Fruit fly (Drosophila melanogaster) whole organism, embryonic: ENCODE results near the gene Snx6.

Source experiments
- ATbp ChIP-seq: fragments of 200-800 bp; sonication (Bioruptor generic); optimal IDR thresholded peaks from 2 replicates; lab custom pipeline; 2017; ENCODE audit warnings: missing biosample characterization, mild to moderate bottlenecking, missing genetic modification characterization, missing genetic modification reagents
- CG10321 ChIP-seq: fragments of 200-800 bp; sonication (Bioruptor generic); IDR thresholded peaks from 2 replicates; pipeline ENCODE4 v1.3.6; 2022; ENCODE audit warnings: missing biosample characterization, missing genetic modification characterization
- CG10654 ChIP-seq: fragments of 200-800 bp; sonication (Bioruptor generic); optimal IDR thresholded peaks from 2 replicates; lab custom pipeline; 2016; ENCODE audit warnings: missing biosample characterization, missing genetic modification characterization
- CG11398 ChIP-seq: fragments of 200-800 bp; sonication (Bioruptor generic); optimal IDR thresholded peaks from 2 replicates; lab custom pipeline; 2016; ENCODE audit warnings: missing biosample characterization, missing genetic modification characterization
- CG11560 ChIP-seq: fragments of 200-800 bp; sonication (Bioruptor generic); IDR thresholded peaks from 3 replicates; pipeline ENCODE4 v1.3.6; 2022; ENCODE audit warnings: missing biosample characterization, missing genetic modification characterization
- CG12155 ChIP-seq: fragments of 200-800 bp; sonication (Bioruptor generic); optimal IDR thresholded peaks from 3 replicates; lab custom pipeline; 2016; ENCODE audit warnings: missing biosample characterization, missing genetic modification characterization
- CG12299 ChIP-seq: fragments of 200-800 bp; sonication (Bioruptor generic); optimal IDR thresholded peaks from 2 replicates; lab custom pipeline; 2018; ENCODE audit warnings: missing biosample characterization, mild to moderate bottlenecking, missing genetic modification characterization
- CG12942 ChIP-seq: fragments of 200-800 bp; sonication (Bioruptor generic); optimal IDR thresholded peaks from 3 replicates; lab custom pipeline; 2016; ENCODE audit warnings: missing biosample characterization, missing genetic modification characterization
- CG13123 ChIP-seq: fragments of 200-800 bp; sonication (Bioruptor generic); optimal IDR thresholded peaks from 2 replicates; lab custom pipeline; 2016; ENCODE audit warnings: missing biosample characterization, missing genetic modification characterization
- CG13287 ChIP-seq: fragments of 200-800 bp; sonication (Bioruptor generic); IDR thresholded peaks from 2 replicates; pipeline ENCODE4 v1.3.6; 2022; ENCODE audit warnings: missing biosample characterization, missing genetic modification characterization; ENCODE audit not compliant: partially characterized antibody
- CG13894 ChIP-seq: fragments of 200-800 bp; sonication (Bioruptor generic); optimal IDR thresholded peaks from 3 replicates; lab custom pipeline; 2018; ENCODE audit warnings: missing biosample characterization, mild to moderate bottlenecking, missing genetic modification characterization, moderate library complexity
- CG16779 ChIP-seq: fragments of 200-800 bp; sonication (Bioruptor generic); IDR thresholded peaks from 2 replicates; pipeline ENCODE4 v1.3.6; 2022; ENCODE audit warnings: missing biosample characterization, missing genetic modification characterization
- CG17612 ChIP-seq: fragments of 200-800 bp; sonication (Bioruptor generic); IDR thresholded peaks from 2 replicates; pipeline ENCODE4 v1.3.6; 2022; ENCODE audit warnings: missing biosample characterization, missing genetic modification characterization
- CG17802 ChIP-seq: fragments of 200-800 bp; sonication (Bioruptor generic); optimal IDR thresholded peaks from 2 replicates; lab custom pipeline; 2018; ENCODE audit warnings: missing biosample characterization, mild to moderate bottlenecking, missing genetic modification characterization, moderate library complexity
- CG18764 ChIP-seq: fragments of 200-800 bp; sonication (Bioruptor generic); optimal IDR thresholded peaks from 3 replicates; lab custom pipeline; 2016; ENCODE audit warnings: missing biosample characterization, missing genetic modification characterization
- CG2202 ChIP-seq: fragments of 200-800 bp; sonication (Bioruptor generic); optimal IDR thresholded peaks from 2 replicates; lab custom pipeline; 2018; ENCODE audit warnings: missing biosample characterization, mild to moderate bottlenecking, missing genetic modification characterization
- CG32772 ChIP-seq: fragments of 200-800 bp; sonication (Bioruptor generic); IDR thresholded peaks from 2 replicates; pipeline ENCODE4 v1.3.6; 2022; ENCODE audit warnings: missing biosample characterization, missing genetic modification characterization
- CG3281 ChIP-seq: fragments of 200-800 bp; sonication (Bioruptor generic); optimal IDR thresholded peaks from 3 replicates; lab custom pipeline; 2017; ENCODE audit warnings: missing biosample characterization, mild to moderate bottlenecking, missing genetic modification characterization
- CG3407 ChIP-seq: fragments of 200-800 bp; sonication (Bioruptor generic); optimal IDR thresholded peaks from 2 replicates; lab custom pipeline; 2018; ENCODE audit warnings: missing biosample characterization, mild to moderate bottlenecking, missing genetic modification characterization
- CG4360 ChIP-seq: fragments of 200-800 bp; sonication (Bioruptor generic); IDR thresholded peaks from 2 replicates; pipeline ENCODE4 v1.3.6; 2022; ENCODE audit warnings: missing biosample characterization, missing genetic modification characterization
- CG4404 ChIP-seq: fragments of 200-800 bp; sonication (Bioruptor generic); IDR thresholded peaks from 2 replicates; pipeline ENCODE4 v1.3.6; 2022; ENCODE audit warnings: missing biosample characterization, missing genetic modification characterization
- CG4707 ChIP-seq: fragments of 200-800 bp; sonication (Bioruptor generic); optimal IDR thresholded peaks from 2 replicates; lab custom pipeline; 2018; ENCODE audit warnings: missing biosample characterization, mild to moderate bottlenecking, missing genetic modification characterization, moderate library complexity
- CG5180 ChIP-seq: fragments of 200-800 bp; sonication (Bioruptor generic); optimal IDR thresholded peaks from 3 replicates; lab custom pipeline; 2017; ENCODE audit warnings: missing biosample characterization, missing genetic modification characterization, mild to moderate bottlenecking, moderate library complexity, missing genetic modification reagents
- CG6254 ChIP-seq: fragments of 200-800 bp; sonication (Bioruptor generic); optimal IDR thresholded peaks from 3 replicates; lab custom pipeline; 2017; ENCODE audit warnings: mild to moderate bottlenecking, missing biosample characterization, missing genetic modification reagents, missing genetic modification characterization
- CG6272 ChIP-seq: fragments of 200-800 bp; sonication (Bioruptor generic); IDR thresholded peaks from 2 replicates; pipeline ENCODE4 v1.3.6; 2022; ENCODE audit warnings: missing biosample characterization, missing genetic modification characterization
- CG7987 ChIP-seq: fragments of 200-800 bp; sonication (Bioruptor generic); optimal IDR thresholded peaks from 2 replicates; lab custom pipeline; 2018; ENCODE audit warnings: missing biosample characterization, mild to moderate bottlenecking, missing genetic modification characterization, moderate library complexity
- CG8944 ChIP-seq: fragments of 200-800 bp; sonication (Bioruptor generic); optimal IDR thresholded peaks from 3 replicates; lab custom pipeline; 2016; ENCODE audit warnings: missing biosample characterization, missing genetic modification characterization
- CkIIα-i1 ChIP-seq: fragments of 200-800 bp; sonication (Bioruptor generic); IDR thresholded peaks from 2 replicates; pipeline ENCODE4 v1.3.6; 2022; ENCODE audit warnings: missing biosample characterization, missing genetic modification characterization
- Dref ChIP-seq: fragments of 200-800 bp; sonication (Bioruptor generic); IDR thresholded peaks from 2 replicates; pipeline ENCODE4 v1.3.6; 2022; ENCODE audit warnings: missing biosample characterization, missing genetic modification characterization
- HLHmδ ChIP-seq: fragments of 200-800 bp; sonication (Bioruptor generic); optimal IDR thresholded peaks from 2 replicates; lab custom pipeline; 2018; ENCODE audit warnings: missing biosample characterization, mild to moderate bottlenecking, missing genetic modification characterization, moderate library complexity
- Hmx ChIP-seq: fragments of 200-800 bp; sonication (Bioruptor generic); optimal IDR thresholded peaks from 2 replicates; lab custom pipeline; 2016; ENCODE audit warnings: missing biosample characterization, missing genetic modification characterization
- MBD-R2 ChIP-seq: fragments of 200-800 bp; sonication (Bioruptor generic); IDR thresholded peaks from 2 replicates; pipeline ENCODE4 v1.3.6; 2022; ENCODE audit warnings: missing biosample characterization, missing genetic modification characterization
- MESR4 ChIP-seq: fragments of 200-800 bp; sonication (Bioruptor generic); optimal IDR thresholded peaks from 2 replicates; lab custom pipeline; 2018; ENCODE audit warnings: missing biosample characterization, mild to moderate bottlenecking, missing genetic modification characterization, moderate library complexity
- MTF-1 ChIP-seq: fragments of 200-800 bp; sonication (Bioruptor generic); optimal IDR thresholded peaks from 2 replicates; lab custom pipeline; 2018; ENCODE audit warnings: missing biosample characterization, mild to moderate bottlenecking, missing genetic modification characterization, borderline replicate concordance
- Oli ChIP-seq: fragments of 200-800 bp; sonication (Bioruptor generic); optimal IDR thresholded peaks from 2 replicates; lab custom pipeline; 2018; ENCODE audit warnings: missing biosample characterization, mild to moderate bottlenecking, missing genetic modification characterization, moderate library complexity
- Ravus ChIP-seq: fragments of 200-800 bp; sonication (Bioruptor generic); IDR thresholded peaks from 2 replicates; pipeline ENCODE4 v1.3.6; 2022; ENCODE audit warnings: missing biosample characterization, missing genetic modification characterization
- Ssrp ChIP-seq: fragments of 200-800 bp; sonication (Bioruptor generic); optimal IDR thresholded peaks from 2 replicates; lab custom pipeline; 2018; ENCODE audit warnings: missing biosample characterization, mild to moderate bottlenecking, missing genetic modification characterization, moderate library complexity
- bsh ChIP-seq, 2 experiments: fragments of 200-800 bp; sonication (Bioruptor generic); optimal IDR thresholded peaks; 2 replicates each; lab custom pipeline; 2017 to 2018; ENCODE audit warnings: mild to moderate bottlenecking in 2 of 2, missing biosample characterization in 2 of 2, missing genetic modification characterization in 2 of 2, moderate library complexity in 1 of 2
- btn ChIP-seq: fragments of 200-800 bp; sonication (Bioruptor generic); optimal IDR thresholded peaks from 2 replicates; lab custom pipeline; 2016; ENCODE audit warnings: missing biosample characterization, missing genetic modification characterization
- chif ChIP-seq, 2 experiments: fragments of 200-800 bp; sonication (Bioruptor generic); optimal IDR thresholded peaks; 3 replicates each; lab custom pipeline; 2016; ENCODE audit warnings: missing biosample characterization in 2 of 2, missing genetic modification characterization in 2 of 2
- chn ChIP-seq: fragments of 200-800 bp; sonication (Bioruptor generic); optimal IDR thresholded peaks from 2 replicates; lab custom pipeline; 2016; ENCODE audit warnings: missing biosample characterization, missing genetic modification characterization
- da ChIP-seq: fragments of 200-800 bp; sonication (Bioruptor generic); optimal IDR thresholded peaks from 2 replicates; lab custom pipeline; 2016; ENCODE audit warnings: missing biosample characterization, missing genetic modification characterization
- dan ChIP-seq: fragments of 200-800 bp; sonication (Bioruptor generic); IDR thresholded peaks from 2 replicates; pipeline ENCODE4 v1.3.6; 2022; ENCODE audit warnings: missing biosample characterization, missing genetic modification characterization
- fd3F ChIP-seq: fragments of 200-800 bp; sonication (Bioruptor generic); optimal IDR thresholded peaks from 2 replicates; lab custom pipeline; 2018; ENCODE audit warnings: missing biosample characterization, mild to moderate bottlenecking, missing genetic modification characterization, moderate library complexity
- fd64A ChIP-seq: fragments of 200-800 bp; sonication (Bioruptor generic); optimal IDR thresholded peaks from 3 replicates; lab custom pipeline; 2018; ENCODE audit warnings: missing biosample characterization, mild to moderate bottlenecking, missing genetic modification characterization
- gcm ChIP-seq: fragments of 200-800 bp; sonication (Bioruptor generic); optimal IDR thresholded peaks from 2 replicates; lab custom pipeline; 2019; ENCODE audit warnings: missing biosample characterization, mild to moderate bottlenecking, missing genetic modification characterization, moderate library complexity
- gem ChIP-seq: fragments of 200-800 bp; sonication (Bioruptor generic); optimal IDR thresholded peaks from 2 replicates; lab custom pipeline; 2019; ENCODE audit warnings: missing biosample characterization, mild to moderate bottlenecking, missing genetic modification characterization, moderate library complexity
- ken ChIP-seq: fragments of 200-800 bp; sonication (Bioruptor generic); IDR thresholded peaks from 3 replicates; pipeline ENCODE4 v1.3.6; 2022; ENCODE audit warnings: missing biosample characterization, missing genetic modification characterization
- sim ChIP-seq: fragments of 200-800 bp; sonication (Bioruptor generic); IDR thresholded peaks from 2 replicates; pipeline ENCODE4 v1.3.6; 2022; ENCODE audit warnings: missing biosample characterization, missing genetic modification characterization
- tll ChIP-seq, 2 experiments: fragments of 200-800 bp in 1 of 2; fragments of >200 bp in 1 of 2; sonication (Bioruptor generic) in 1 of 2; optimal IDR thresholded peaks; 2 replicates each; lab custom pipeline; 2017 to 2019; ENCODE audit warnings: missing biosample characterization in 2 of 2, missing genetic modification characterization in 2 of 2, mild to moderate bottlenecking in 1 of 2, moderate library complexity in 1 of 2
- trh ChIP-seq: fragments of 200-800 bp; sonication (Bioruptor generic); optimal IDR thresholded peaks from 2 replicates; lab custom pipeline; 2016; ENCODE audit warnings: missing biosample characterization, missing genetic modification characterization

Gene Snx6

dm6 chr2L:8239712-8240245, 19.2 kb upstream of the Snx6 start, which contains the start of gene Pvr (continued):
- no peak for TF ChIP-seq MESR4 (GFP tag; lab: Kevin White, UChicago)
- TF ChIP-seq CG11398: no peak
- peak; percentile 34; the same call in 1 of the 2 replicates for TF ChIP-seq MBD-R2 (GFP tag; lab: Robert Waterston, UW)
- no peak for TF ChIP-seq CG17612 (GFP tag; lab: Robert Waterston, UW)
- TF ChIP-seq CG5180 (GFP tag; lab: Kevin White, UChicago): no peak
- no peak for TF ChIP-seq sim (GFP tag; lab: Robert Waterston, UW)
- no peak for TF ChIP-seq CG12155 (GFP tag; lab: Kevin White, UChicago)
- no peak for TF ChIP-seq CG18764 (GFP tag; lab: Kevin White, UChicago)
- TF ChIP-seq Hmx (GFP tag; lab: Kevin White, UChicago): no peak
- TF ChIP-seq CG8944 (GFP tag; lab: Kevin White, UChicago): no peak
- peak; percentile 83 for TF ChIP-seq Dref
- no peak for TF ChIP-seq trh (GFP tag; lab: Kevin White, UChicago)
- TF ChIP-seq CG16779: no peak
- no peak; the same call in 2 of the 3 replicates for TF ChIP-seq CG11560 (tag; lab: Robert Waterston, UW)
- no peak for TF ChIP-seq CG13123 (GFP tag; lab: Kevin White, UChicago)
- no peak for TF ChIP-seq da
- no peak for TF ChIP-seq CG4360 (GFP tag; lab: Robert Waterston, UW)
- TF ChIP-seq MTF-1 (GFP tag; lab: Kevin White, UChicago): peak; percentile 28
- TF ChIP-seq CG13287 (GFP tag; lab: Robert Waterston, UW): peak; percentile 96
- TF ChIP-seq CG17802 (tag; lab: Kevin White, UChicago): no peak
- no peak for TF ChIP-seq CkIIα-i1 (GFP tag; lab: Robert Waterston, UW)
- TF ChIP-seq CG10654 (GFP tag; lab: Kevin White, UChicago): no peak
- TF ChIP-seq CG4707 (GFP tag; lab: Kevin White, UChicago): no peak
- TF ChIP-seq CG13894 (tag; lab: Kevin White, UChicago): no peak
- TF ChIP-seq CG12299 (tag; lab: Kevin White, UChicago): no peak
- no peak for TF ChIP-seq fd3F (GFP tag; lab: Kevin White, UChicago)
- TF ChIP-seq btn (GFP tag; lab: Kevin White, UChicago): no peak
- TF ChIP-seq HLHmδ (GFP tag; lab: Kevin White, UChicago): peak; percentile 19
- TF ChIP-seq Oli (tag; lab: Kevin White, UChicago): no peak
- peak in 1 of 2 experiments; percentile 14 for TF ChIP-seq tll (GFP tag; optimal IDR thresholded peaks at IDR 0.05; lab: Kevin White, UChicago)
- peak; percentile 3 for TF ChIP-seq CG3281 (GFP tag; lab: Kevin White, UChicago)
- no peak for TF ChIP-seq CG6272 (GFP tag; lab: Robert Waterston, UW)
- no peak for TF ChIP-seq dan (GFP tag; lab: Robert Waterston, UW)
- TF ChIP-seq gem (tag; lab: Kevin White, UChicago): no peak
- TF ChIP-seq CG7987 (GFP tag; lab: Kevin White, UChicago): no peak
- TF ChIP-seq CG6254 (GFP tag; lab: Kevin White, UChicago): no peak
- 0 out of 3 replicates have a peak, but pooled peaks have one; percentile 8 for TF ChIP-seq ken
- no peak for TF ChIP-seq CG12942 (GFP tag; lab: Kevin White, UChicago)
- no peak for TF ChIP-seq chif (GFP tag; optimal IDR thresholded peaks at IDR 0.05; lab: Kevin White, UChicago)
- TF ChIP-seq Ssrp (tag; lab: Kevin White, UChicago): no peak
- TF ChIP-seq Ravus: no peak
- no peak for TF ChIP-seq CG10321 (GFP tag; lab: Robert Waterston, UW)
- TF ChIP-seq CG4404: no peak
- no peak for TF ChIP-seq fd64A (GFP tag; lab: Kevin White, UChicago)
- no peak for TF ChIP-seq CG2202 (tag; lab: Kevin White, UChicago)
- no peak for TF ChIP-seq CG3407 (GFP tag; lab: Kevin White, UChicago)
- TF ChIP-seq chn: no peak
- no peak for TF ChIP-seq CG32772 (GFP tag; lab: Robert Waterston, UW)
- TF ChIP-seq ATbp: no peak
- TF ChIP-seq bsh (GFP tag; optimal IDR thresholded peaks at IDR 0.05; lab: Kevin White, UChicago): no peak
- no peak for TF ChIP-seq gcm (GFP tag; lab: Kevin White, UChicago)
